Worm (Caenorhabditis elegans) whole organism, mixed stage, embryonic: ENCODE measurements around the gene pdf-1.
A peak's percentile ranks its signal among the peaks of the same experiment; 100 is the strongest.

Experiments used
- M03D4.4 ChIP-seq: sonication (generic microtip); optimal IDR thresholded peaks from 2 replicates; lab custom pipeline; 2017; ENCODE audit warnings: mild to moderate bottlenecking, missing genetic modification characterization, missing compliant biosample characterization
- bed-3 ChIP-seq: fragments of 200-800 bp; sonication (Bioruptor generic); optimal IDR thresholded peaks from 3 replicates; lab custom pipeline; 2018; ENCODE audit warnings: mild to moderate bottlenecking, missing genetic modification characterization, moderate library complexity, missing compliant biosample characterization
- blmp-1 ChIP-seq: fragments of 150-350 bp; optimal IDR thresholded peaks from 2 replicates; lab custom pipeline; 2014; ENCODE audit warnings: missing biosample characterization, missing genetic modification characterization
- ceh-39 ChIP-seq: fragments of 150-350 bp; optimal IDR thresholded peaks from 2 replicates; lab custom pipeline; 2014; ENCODE audit warnings: missing biosample characterization, missing genetic modification characterization
- ceh-43 ChIP-seq: fragments of 200-800 bp; sonication (Bioruptor generic); optimal IDR thresholded peaks from 2 replicates; lab custom pipeline; 2018; ENCODE audit warnings: mild to moderate bottlenecking, missing genetic modification characterization, moderate library complexity, missing compliant biosample characterization
- ceh-83 ChIP-seq: fragments of 200-800 bp; sonication (Bioruptor generic); optimal IDR thresholded peaks from 2 replicates; lab custom pipeline; 2018; ENCODE audit warnings: mild to moderate bottlenecking, missing genetic modification characterization, missing compliant biosample characterization
- ces-1 ChIP-seq: fragments of 150-350 bp; optimal IDR thresholded peaks from 2 replicates; lab custom pipeline; 2014; ENCODE audit warnings: missing biosample characterization, missing genetic modification reagents, missing genetic modification characterization
- cnd-1 ChIP-seq: fragments of 200-800 bp; sonication (Bioruptor generic); optimal IDR thresholded peaks from 2 replicates; lab custom pipeline; 2018; ENCODE audit warnings: mild to moderate bottlenecking, missing genetic modification characterization, missing compliant biosample characterization
- drap-1 ChIP-seq: fragments of 200-800 bp; sonication (Bioruptor generic); optimal IDR thresholded peaks from 3 replicates; lab custom pipeline; 2018; ENCODE audit warnings: mild to moderate bottlenecking, missing genetic modification characterization, missing compliant biosample characterization
- elt-1 ChIP-seq: sonication (generic microtip); optimal IDR thresholded peaks from 2 replicates; lab custom pipeline; 2017; ENCODE audit warnings: missing genetic modification characterization, mild to moderate bottlenecking, missing compliant biosample characterization, antibody characterized with exemption, moderate library complexity, borderline replicate concordance; ENCODE audit not compliant: insufficient read depth
- flh-1 ChIP-seq: fragments of 200-800 bp; sonication (Bioruptor generic); optimal IDR thresholded peaks from 2 replicates; lab custom pipeline; 2018; ENCODE audit warnings: mild to moderate bottlenecking, missing genetic modification characterization, moderate library complexity, missing compliant biosample characterization
- ham-2 ChIP-seq: fragments of 200-800 bp; sonication (Bioruptor generic); optimal IDR thresholded peaks from 2 replicates; lab custom pipeline; 2018; ENCODE audit warnings: mild to moderate bottlenecking, missing genetic modification characterization, missing compliant biosample characterization
- hlh-1 ChIP-seq: fragments of 150-350 bp; optimal IDR thresholded peaks from 2 replicates; lab custom pipeline; 2014; ENCODE audit warnings: missing biosample characterization, missing genetic modification reagents, missing genetic modification characterization
- lin-13 ChIP-seq: fragments of 150-350 bp; optimal IDR thresholded peaks from 2 replicates; lab custom pipeline; 2014; ENCODE audit warnings: missing biosample characterization, missing genetic modification characterization
- lin-32 ChIP-seq: fragments of 200-800 bp; sonication (Bioruptor generic); optimal IDR thresholded peaks from 2 replicates; lab custom pipeline; 2018; ENCODE audit warnings: mild to moderate bottlenecking, missing genetic modification characterization, missing compliant biosample characterization
- mab-5 ChIP-seq: fragments of 150-350 bp; optimal IDR thresholded peaks from 2 replicates; lab custom pipeline; 2014; ENCODE audit warnings: missing biosample characterization, missing genetic modification characterization
- mls-2 ChIP-seq: sonication (generic microtip); optimal IDR thresholded peaks from 2 replicates; lab custom pipeline; 2016; ENCODE audit warnings: mild to moderate bottlenecking, missing genetic modification characterization, moderate library complexity, missing compliant biosample characterization
- nhr-12 ChIP-seq: fragments of 150-350 bp; optimal IDR thresholded peaks from 2 replicates; lab custom pipeline; 2014; ENCODE audit warnings: missing biosample characterization, missing genetic modification characterization
- nhr-2 ChIP-seq: fragments of 150-350 bp; optimal IDR thresholded peaks from 2 replicates; lab custom pipeline; 2014; ENCODE audit warnings: missing biosample characterization, missing genetic modification characterization
- nhr-237 ChIP-seq: fragments of 150-350 bp; optimal IDR thresholded peaks from 2 replicates; lab custom pipeline; 2014; ENCODE audit warnings: missing biosample characterization, missing genetic modification characterization
- nhr-28 ChIP-seq: fragments of 150-350 bp; optimal IDR thresholded peaks from 2 replicates; lab custom pipeline; 2014; ENCODE audit warnings: missing biosample characterization, missing genetic modification characterization
- pha-4 ChIP-seq: fragments of 150-350 bp; optimal IDR thresholded peaks from 2 replicates; lab custom pipeline; 2018; ENCODE audit warnings: missing biosample characterization, missing genetic modification reagents, missing genetic modification characterization
- sem-2 ChIP-seq: fragments of 200-800 bp; sonication (Bioruptor generic); optimal IDR thresholded peaks from 2 replicates; lab custom pipeline; 2018; ENCODE audit warnings: mild to moderate bottlenecking, missing genetic modification characterization, missing compliant biosample characterization
- snpc-4 ChIP-seq: fragments of 150-350 bp; optimal IDR thresholded peaks from 2 replicates; lab custom pipeline; 2014; ENCODE audit warnings: missing biosample characterization, missing genetic modification characterization
- unc-120 ChIP-seq: sonication (generic microtip); optimal IDR thresholded peaks from 2 replicates; lab custom pipeline; 2017; ENCODE audit warnings: missing genetic modification characterization, missing compliant biosample characterization; ENCODE audit not compliant: poor library complexity, severe bottlenecking
- unc-39 ChIP-seq: fragments of 150-350 bp; optimal IDR thresholded peaks from 2 replicates; lab custom pipeline; 2014; ENCODE audit warnings: missing biosample characterization, missing genetic modification characterization
- zip-8 ChIP-seq: fragments of 150-350 bp; optimal IDR thresholded peaks from 2 replicates; lab custom pipeline; 2014; ENCODE audit warnings: missing biosample characterization, missing genetic modification characterization
- ztf-11 ChIP-seq: fragments of 150-350 bp; optimal IDR thresholded peaks from 2 replicates; lab custom pipeline; 2014; ENCODE audit warnings: missing biosample characterization, missing genetic modification characterization

The pdf-1 gene

DNA sequence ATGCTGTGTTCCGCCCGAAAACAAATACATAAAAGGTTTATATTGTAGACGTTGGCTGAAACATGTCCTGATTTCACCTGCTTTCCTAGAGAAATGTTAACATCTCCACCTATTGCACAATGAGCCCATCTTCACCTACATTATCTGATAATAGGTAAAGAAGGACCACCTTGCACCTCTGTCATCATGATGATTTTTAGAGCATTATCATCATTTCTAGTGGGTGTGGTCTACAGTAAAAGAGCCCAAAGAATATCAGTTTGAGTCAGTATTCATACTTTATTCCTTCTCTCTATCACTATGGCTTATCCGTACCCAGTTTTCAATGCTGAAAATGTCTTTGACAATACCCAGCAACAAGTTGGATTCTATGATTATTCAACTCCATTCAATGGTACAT is 28.1 kb downstream of the pdf-1 start, which contains the start of gene med-2:
Gene med-2, plus strand, starts transcription at position 301 of the 400 bp plus-strand sequence.
- TF ChIP-seq snpc-4 (tag; lab: Kevin White, UChicago) (no peak), nhr-2 (tag; lab: Kevin White, UChicago) (no peak), drap-1 (GFP tag; lab: Kevin White, UChicago) (no peak), lin-13 (tag; lab: Kevin White, UChicago) (no peak), nhr-28 (tag; lab: Kevin White, UChicago) (no peak), sem-2 (GFP tag; lab: Kevin White, UChicago) (no peak), blmp-1 (no peak), cnd-1 (tag; lab: Kevin White, UChicago) (no peak), bed-3 (no peak), elt-1 (tag; lab: Kevin White, UChicago) (no peak), ceh-43 (GFP tag; lab: Kevin White, UChicago) (no peak), zip-8 (no peak), nhr-237 (tag; lab: Kevin White, UChicago) (no peak), nhr-12 (tag; lab: Kevin White, UChicago) (no peak), pha-4 (tag; lab: Kevin White, UChicago) (no peak), M03D4.4 (tag; lab: Kevin White, UChicago) (no peak), ceh-39 (tag; lab: Kevin White, UChicago) (no peak), ces-1 (no peak), lin-32 (no peak), ham-2 (no peak)
- TF ChIP-seq, all 35 proteins: peak for 0

DNA sequence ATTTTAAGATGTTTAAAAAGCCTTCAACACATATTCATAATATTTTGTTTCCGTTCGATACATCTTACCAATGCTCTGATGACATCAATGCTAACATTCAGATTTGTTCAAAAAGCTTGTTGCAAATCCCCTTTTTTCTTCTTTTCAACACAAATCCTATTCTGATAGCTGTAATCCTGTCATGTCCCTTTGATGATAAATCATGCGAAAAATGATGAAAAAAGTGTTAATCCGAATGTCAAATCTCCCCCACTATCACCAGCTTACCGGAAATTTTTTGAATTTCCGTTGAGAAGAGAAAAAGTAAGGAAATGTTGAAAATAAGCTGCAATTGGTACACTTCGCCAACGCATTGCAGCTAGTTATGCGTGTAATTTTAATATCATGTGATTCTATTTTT is 30.5 kb downstream of the pdf-1 start:
- no peak for TF ChIP-seq blmp-1
- no peak for TF ChIP-seq lin-13 (tag; lab: Kevin White, UChicago)

DNA sequence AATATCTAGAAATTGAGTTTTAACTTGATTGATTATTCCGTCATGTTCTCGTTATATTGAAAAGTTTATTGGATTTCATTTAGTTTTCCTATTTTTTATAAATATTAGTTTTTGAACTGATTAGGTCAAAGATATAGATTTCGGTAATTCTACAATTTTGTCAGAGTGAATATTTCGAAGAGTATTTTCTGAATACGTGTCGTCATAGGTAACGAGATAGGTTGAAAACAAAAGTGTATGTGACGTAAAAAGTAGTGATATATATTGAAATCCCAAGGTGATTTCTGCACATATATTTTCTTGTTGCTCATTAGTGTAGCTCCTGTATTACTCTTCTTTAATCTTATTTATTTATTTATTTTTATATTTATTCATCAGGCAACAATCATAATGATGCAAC is 31.5 kb downstream of the pdf-1 start, which contains the start of gene K04C2.7:
Gene K04C2.7, plus strand, starts transcription at position 301 of the 400 bp plus-strand sequence.
- TF ChIP-seq nhr-28 (tag; lab: Kevin White, UChicago) (no peak), blmp-1 (no peak), ham-2 (no peak), ztf-11 (no peak), mls-2 (tag; lab: Kevin White, UChicago) (no peak), mab-5 (no peak), pha-4 (tag; lab: Kevin White, UChicago) (no peak), unc-39 (no peak), bed-3 (no peak), hlh-1 (tag; lab: Kevin White, UChicago) (no peak)

DNA sequence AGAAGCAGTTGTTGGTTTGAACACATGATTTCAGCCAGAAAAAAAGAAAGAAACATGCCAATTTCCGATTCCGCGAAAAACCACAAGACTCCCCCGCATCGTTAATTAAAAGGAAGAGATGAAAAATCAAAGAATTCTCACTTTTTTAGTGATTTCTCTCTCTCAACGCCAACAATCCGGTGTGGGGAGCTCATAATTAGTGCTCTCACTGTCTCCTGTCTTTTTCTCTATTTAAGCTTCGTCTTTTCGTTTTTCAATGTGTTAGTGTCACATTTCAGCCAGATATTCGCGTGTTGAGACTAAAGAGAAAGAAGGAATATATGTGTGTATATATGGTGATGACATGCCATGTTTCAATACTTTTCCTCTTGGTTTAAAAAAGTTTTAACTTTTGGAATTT is 38.6 kb downstream of the pdf-1 start:
- no peak for TF ChIP-seq snpc-4 (tag; lab: Kevin White, UChicago)

DNA sequence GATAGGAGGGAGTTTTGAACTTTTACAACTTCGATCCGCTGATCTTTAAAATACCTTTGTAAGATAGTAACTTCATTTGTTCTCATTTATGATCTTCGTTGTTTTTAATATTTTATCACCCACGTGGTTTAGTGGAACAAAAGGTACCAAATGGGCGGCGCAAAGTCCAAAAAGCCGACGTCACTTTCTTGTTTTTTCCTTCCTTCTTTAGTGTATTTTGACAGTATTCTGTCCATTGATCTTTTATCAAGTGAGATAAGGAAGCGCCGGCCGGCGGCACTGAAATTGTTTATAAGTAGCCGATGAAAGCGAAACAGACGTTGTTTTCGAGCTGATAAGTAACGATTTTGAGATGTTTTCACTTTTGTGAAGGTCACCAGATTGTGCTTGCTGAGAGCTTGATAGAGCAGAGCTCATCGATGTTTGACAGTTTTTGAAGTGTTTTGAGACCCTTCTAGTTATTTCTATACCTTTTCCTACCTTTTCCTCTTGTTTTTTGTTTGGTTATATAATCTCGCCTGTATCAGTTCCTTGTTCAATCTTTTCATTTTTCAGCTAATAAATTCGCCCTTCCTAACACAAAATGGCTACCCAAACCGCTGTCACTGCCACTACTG is 39.6 kb downstream of the pdf-1 start, which contains the start of gene K04C2.3:
Gene K04C2.3, plus strand, starts transcription at position 556 of the 617 bp plus-strand sequence.
- TF ChIP-seq lin-13 (tag; lab: Kevin White, UChicago) = no peak
- TF ChIP-seq M03D4.4 (tag; lab: Kevin White, UChicago) = no peak
- no peak for TF ChIP-seq lin-32
- TF ChIP-seq zip-8 = no peak
- no peak for TF ChIP-seq flh-1 (GFP tag; lab: Kevin White, UChicago)
- TF ChIP-seq, all 35 proteins: peak for 0

DNA sequence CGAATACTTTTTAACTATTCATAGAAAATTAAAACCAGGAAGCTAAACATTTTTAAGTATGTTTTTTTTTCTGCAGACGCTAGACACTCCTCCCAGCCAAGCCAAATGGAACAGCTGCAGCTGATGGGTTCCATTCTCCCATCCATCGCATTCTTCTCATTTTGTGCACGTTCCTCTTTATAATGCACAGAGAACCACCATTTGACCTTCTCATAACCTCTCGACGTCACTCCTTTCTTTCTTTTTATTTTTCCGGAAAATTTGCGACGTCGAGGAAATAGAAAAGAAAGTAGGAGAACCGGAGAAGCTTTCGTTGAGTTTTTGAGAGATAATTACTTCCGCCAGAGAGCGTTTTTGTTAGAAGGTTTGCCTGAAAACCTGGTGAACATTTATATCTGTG is 40.6 kb downstream of the pdf-1 start:
- TF ChIP-seq bed-3 (no peak), unc-120 (tag; lab: Kevin White, UChicago) (no peak), hlh-1 (tag; lab: Kevin White, UChicago) (peak; percentile 52), ceh-83 (no peak), nhr-2 (tag; lab: Kevin White, UChicago) (peak; percentile 46), ces-1 (no peak), nhr-28 (tag; lab: Kevin White, UChicago) (no peak), ceh-43 (GFP tag; lab: Kevin White, UChicago) (no peak)
